Fruit fly (Drosophila melanogaster) whole organism, embryonic: Measurements from ENCODE around the gene wam.

Experiments
- ATbp ChIP-seq: fragments of 200-800 bp; sonication (Bioruptor generic); optimal IDR thresholded peaks from 2 replicates; lab custom pipeline; 2017; ENCODE audit warnings: missing biosample characterization, mild to moderate bottlenecking, missing genetic modification characterization, missing genetic modification reagents
- CG10209 ChIP-seq: fragments of 200-800 bp; sonication (Bioruptor generic); optimal IDR thresholded peaks from 3 replicates; lab custom pipeline; 2017; ENCODE audit warnings: missing biosample characterization, mild to moderate bottlenecking, missing genetic modification characterization, missing genetic modification reagents
- CG10462 ChIP-seq: fragments of 200-800 bp; sonication (Bioruptor generic); optimal IDR thresholded peaks from 2 replicates; lab custom pipeline; 2016; ENCODE audit warnings: missing biosample characterization, missing genetic modification characterization
- CG10565 ChIP-seq: fragments of 200-800 bp; sonication (Bioruptor generic); optimal IDR thresholded peaks from 3 replicates; lab custom pipeline; 2016; ENCODE audit warnings: missing biosample characterization, mild to moderate bottlenecking, missing genetic modification characterization
- CG10959 ChIP-seq: fragments of 200-800 bp; sonication (Bioruptor generic); IDR thresholded peaks from 2 replicates; pipeline ENCODE4 v1.3.6; 2022; ENCODE audit warnings: missing biosample characterization, missing genetic modification characterization
- CG10979 ChIP-seq: fragments of 200-800 bp; sonication (Bioruptor generic); optimal IDR thresholded peaks from 2 replicates; lab custom pipeline; 2018; ENCODE audit warnings: missing biosample characterization, mild to moderate bottlenecking, missing genetic modification characterization, moderate library complexity
- CG12942 ChIP-seq: fragments of 200-800 bp; sonication (Bioruptor generic); optimal IDR thresholded peaks from 3 replicates; lab custom pipeline; 2016; ENCODE audit warnings: missing biosample characterization, missing genetic modification characterization
- CG1602 ChIP-seq: fragments of 200-800 bp; sonication (Bioruptor generic); optimal IDR thresholded peaks from 3 replicates; lab custom pipeline; 2016; ENCODE audit warnings: missing biosample characterization, missing genetic modification characterization
- CG16815 ChIP-seq: fragments of 200-800 bp; sonication (Bioruptor generic); optimal IDR thresholded peaks from 3 replicates; lab custom pipeline; 2017; ENCODE audit warnings: missing biosample characterization, mild to moderate bottlenecking, missing genetic modification characterization
- CG17328 ChIP-seq: fragments of 200-800 bp; sonication (Bioruptor generic); IDR thresholded peaks from 2 replicates; pipeline ENCODE4 v1.3.6; 2022; ENCODE audit warnings: missing biosample characterization, missing genetic modification characterization
- CG18262 ChIP-seq: fragments of 200-800 bp; optimal IDR thresholded peaks from 3 replicates; lab custom pipeline; 2019; ENCODE audit warnings: missing biosample characterization, mild to moderate bottlenecking, missing genetic modification characterization, moderate library complexity
- CG2712 ChIP-seq: fragments of 200-800 bp; optimal IDR thresholded peaks from 3 replicates; lab custom pipeline; 2019; ENCODE audit warnings: missing biosample characterization, mild to moderate bottlenecking, missing genetic modification characterization, moderate library complexity
- CG30431 ChIP-seq: fragments of 200-800 bp; sonication (Bioruptor generic); optimal IDR thresholded peaks from 2 replicates; lab custom pipeline; 2017; ENCODE audit warnings: missing biosample characterization, missing genetic modification characterization
- CG4360 ChIP-seq: fragments of 200-800 bp; sonication (Bioruptor generic); IDR thresholded peaks from 2 replicates; pipeline ENCODE4 v1.3.6; 2022; ENCODE audit warnings: missing biosample characterization, missing genetic modification characterization
- CG4424 ChIP-seq: fragments of 200-800 bp; sonication (Bioruptor generic); optimal IDR thresholded peaks from 3 replicates; lab custom pipeline; 2016; ENCODE audit warnings: missing biosample characterization, missing genetic modification characterization
- CG7786 ChIP-seq: fragments of 200-800 bp; sonication (Bioruptor generic); optimal IDR thresholded peaks from 2 replicates; lab custom pipeline; 2016; ENCODE audit warnings: missing biosample characterization, missing genetic modification characterization
- CG8944 ChIP-seq: fragments of 200-800 bp; sonication (Bioruptor generic); optimal IDR thresholded peaks from 3 replicates; lab custom pipeline; 2016; ENCODE audit warnings: missing biosample characterization, missing genetic modification characterization
- CG9437 ChIP-seq: fragments of 200-800 bp; sonication (Bioruptor generic); optimal IDR thresholded peaks from 2 replicates; lab custom pipeline; 2018; ENCODE audit warnings: missing biosample characterization, mild to moderate bottlenecking, missing genetic modification characterization
- CHES-1-like ChIP-seq: fragments of 200-800 bp; sonication (Bioruptor generic); optimal IDR thresholded peaks from 2 replicates; lab custom pipeline; 2016; ENCODE audit warnings: missing biosample characterization, missing genetic modification characterization
- Camta ChIP-seq: fragments of 200-800 bp; sonication (Bioruptor generic); optimal IDR thresholded peaks from 2 replicates; lab custom pipeline; 2016; ENCODE audit warnings: missing biosample characterization, missing genetic modification characterization
- CoRest ChIP-seq: fragments of 200-800 bp; sonication (Bioruptor generic); optimal IDR thresholded peaks from 3 replicates; lab custom pipeline; 2018; ENCODE audit warnings: missing biosample characterization, mild to moderate bottlenecking, missing genetic modification characterization, moderate library complexity
- D ChIP-seq, 2 experiments: fragments of 200-800 bp in 1 of 2; fragments of >200 bp in 1 of 2; sonication (Bioruptor generic) in 1 of 2; optimal IDR thresholded peaks; 2 replicates in 1 of 2; 3 replicates in 1 of 2; lab custom pipeline; 2017; ENCODE audit warnings: mild to moderate bottlenecking in 1 of 2, missing biosample characterization in 1 of 2, missing genetic modification characterization in 1 of 2, missing genetic modification reagents in 1 of 2
- Dfd ChIP-seq, 2 experiments: fragments of >200 bp; optimal IDR thresholded peaks; 2 replicates each; lab custom pipeline; 2017; ENCODE audit warnings: missing biosample characterization in 2 of 2, missing genetic modification characterization in 2 of 2
- Drgx ChIP-seq: fragments of 200-800 bp; sonication (Bioruptor generic); IDR thresholded peaks from 2 replicates; pipeline ENCODE4 v1.3.6; 2022; ENCODE audit warnings: missing biosample characterization, missing genetic modification characterization
- Gsc ChIP-seq: fragments of 200-800 bp; sonication (Bioruptor generic); IDR thresholded peaks from 2 replicates; pipeline ENCODE4 v1.3.6; 2022; ENCODE audit warnings: missing biosample characterization, missing genetic modification characterization
- Nf-YB ChIP-seq: fragments of 200-800 bp; sonication (Bioruptor generic); optimal IDR thresholded peaks from 3 replicates; lab custom pipeline; 2019; ENCODE audit warnings: missing biosample characterization, mild to moderate bottlenecking, missing genetic modification characterization, moderate library complexity
- Sin3A ChIP-seq: fragments of >200 bp; optimal IDR thresholded peaks from 2 replicates; lab custom pipeline; 2018
- Sry-β ChIP-seq: fragments of 200-800 bp; sonication (Bioruptor generic); optimal IDR thresholded peaks from 2 replicates; lab custom pipeline; 2018; ENCODE audit warnings: missing biosample characterization, mild to moderate bottlenecking, missing genetic modification characterization, moderate library complexity
- ab ChIP-seq: fragments of 200-800 bp; sonication (Bioruptor generic); optimal IDR thresholded peaks from 2 replicates; lab custom pipeline; 2016; ENCODE audit warnings: missing biosample characterization, missing genetic modification characterization
- ci ChIP-seq: fragments of 200-800 bp; sonication (Bioruptor generic); IDR thresholded peaks from 3 replicates; pipeline ENCODE4 v1.3.6; 2022; ENCODE audit warnings: missing biosample characterization, missing genetic modification characterization
- dmrt11E ChIP-seq: fragments of 200-800 bp; sonication (Bioruptor generic); optimal IDR thresholded peaks from 3 replicates; lab custom pipeline; 2018; ENCODE audit warnings: missing biosample characterization, mild to moderate bottlenecking, missing genetic modification characterization, moderate library complexity
- dmrt99B ChIP-seq: fragments of 200-800 bp; sonication (Bioruptor generic); optimal IDR thresholded peaks from 2 replicates; lab custom pipeline; 2018; ENCODE audit warnings: missing biosample characterization, mild to moderate bottlenecking, missing genetic modification characterization, moderate library complexity
- dpn ChIP-seq, 2 experiments: fragments of 200-800 bp; sonication (Bioruptor generic); optimal IDR thresholded peaks; 3 replicates each; lab custom pipeline; 2016; ENCODE audit warnings: missing biosample characterization in 2 of 2, missing genetic modification characterization in 2 of 2
- ems ChIP-seq: fragments of 200-800 bp; sonication (Bioruptor generic); optimal IDR thresholded peaks from 3 replicates; lab custom pipeline; 2016; ENCODE audit warnings: missing biosample characterization, missing genetic modification characterization
- ewg ChIP-seq: fragments of 200-800 bp; sonication (Bioruptor generic); optimal IDR thresholded peaks from 3 replicates; lab custom pipeline; 2017; ENCODE audit warnings: mild to moderate bottlenecking, missing biosample characterization, missing genetic modification reagents, missing genetic modification characterization
- fd96Cb ChIP-seq: fragments of 200-800 bp; sonication (Bioruptor generic); optimal IDR thresholded peaks from 2 replicates; lab custom pipeline; 2018; ENCODE audit warnings: missing biosample characterization, mild to moderate bottlenecking, missing genetic modification characterization, moderate library complexity
- gem ChIP-seq: fragments of 200-800 bp; sonication (Bioruptor generic); optimal IDR thresholded peaks from 2 replicates; lab custom pipeline; 2019; ENCODE audit warnings: missing biosample characterization, mild to moderate bottlenecking, missing genetic modification characterization, moderate library complexity
- gsb-n ChIP-seq: fragments of 200-800 bp; sonication (Bioruptor generic); optimal IDR thresholded peaks from 3 replicates; lab custom pipeline; 2018; ENCODE audit warnings: missing biosample characterization, mild to moderate bottlenecking, missing genetic modification characterization
- insv ChIP-seq, 2 experiments: fragments of 200-800 bp; sonication (Bioruptor generic); optimal IDR thresholded peaks; 3 replicates each; lab custom pipeline; 2016 to 2018; ENCODE audit warnings: missing biosample characterization in 2 of 2, missing genetic modification characterization in 2 of 2
- mam ChIP-seq: fragments of 200-800 bp; sonication (Bioruptor generic); optimal IDR thresholded peaks from 3 replicates; lab custom pipeline; 2016; ENCODE audit warnings: missing biosample characterization, missing genetic modification characterization
- org-1 ChIP-seq: fragments of 200-800 bp; sonication (Bioruptor generic); optimal IDR thresholded peaks from 2 replicates; lab custom pipeline; 2017; ENCODE audit warnings: missing biosample characterization, missing genetic modification characterization
- pnt ChIP-seq: fragments of 200-800 bp; sonication (Bioruptor generic); optimal IDR thresholded peaks from 3 replicates; lab custom pipeline; 2016; ENCODE audit warnings: missing biosample characterization, missing genetic modification characterization
- sisA ChIP-seq: fragments of 200-800 bp; sonication (Bioruptor generic); IDR thresholded peaks from 2 replicates; pipeline ENCODE4 v1.3.6; 2022; ENCODE audit warnings: missing biosample characterization, missing genetic modification characterization
- slp2 ChIP-seq: fragments of 200-800 bp; sonication (Bioruptor generic); optimal IDR thresholded peaks from 2 replicates; lab custom pipeline; 2016; ENCODE audit warnings: missing biosample characterization, missing genetic modification characterization
- tap ChIP-seq: fragments of 200-800 bp; optimal IDR thresholded peaks from 3 replicates; lab custom pipeline; 2019; ENCODE audit warnings: missing biosample characterization, mild to moderate bottlenecking, missing genetic modification characterization, moderate library complexity
- tll ChIP-seq, 2 experiments: fragments of 200-800 bp in 1 of 2; fragments of >200 bp in 1 of 2; sonication (Bioruptor generic) in 1 of 2; optimal IDR thresholded peaks; 2 replicates each; lab custom pipeline; 2017 to 2019; ENCODE audit warnings: missing biosample characterization in 2 of 2, missing genetic modification characterization in 2 of 2, mild to moderate bottlenecking in 1 of 2, moderate library complexity in 1 of 2
- twi ChIP-seq: fragments of 200-800 bp; optimal IDR thresholded peaks from 2 replicates; lab custom pipeline; 2019; ENCODE audit warnings: missing biosample characterization, mild to moderate bottlenecking, missing genetic modification characterization, moderate library complexity
- vvl ChIP-seq: fragments of 200-800 bp; sonication (Bioruptor generic); IDR thresholded peaks from 2 replicates; pipeline ENCODE4 v1.3.6; 2022; ENCODE audit warnings: missing biosample characterization, missing genetic modification characterization
- zfh1 ChIP-seq: fragments of 200-800 bp; sonication (Bioruptor generic); IDR thresholded peaks from 3 replicates; pipeline ENCODE4 v1.3.6; 2022; ENCODE audit warnings: missing biosample characterization, missing genetic modification characterization

wam gene

DNA sequence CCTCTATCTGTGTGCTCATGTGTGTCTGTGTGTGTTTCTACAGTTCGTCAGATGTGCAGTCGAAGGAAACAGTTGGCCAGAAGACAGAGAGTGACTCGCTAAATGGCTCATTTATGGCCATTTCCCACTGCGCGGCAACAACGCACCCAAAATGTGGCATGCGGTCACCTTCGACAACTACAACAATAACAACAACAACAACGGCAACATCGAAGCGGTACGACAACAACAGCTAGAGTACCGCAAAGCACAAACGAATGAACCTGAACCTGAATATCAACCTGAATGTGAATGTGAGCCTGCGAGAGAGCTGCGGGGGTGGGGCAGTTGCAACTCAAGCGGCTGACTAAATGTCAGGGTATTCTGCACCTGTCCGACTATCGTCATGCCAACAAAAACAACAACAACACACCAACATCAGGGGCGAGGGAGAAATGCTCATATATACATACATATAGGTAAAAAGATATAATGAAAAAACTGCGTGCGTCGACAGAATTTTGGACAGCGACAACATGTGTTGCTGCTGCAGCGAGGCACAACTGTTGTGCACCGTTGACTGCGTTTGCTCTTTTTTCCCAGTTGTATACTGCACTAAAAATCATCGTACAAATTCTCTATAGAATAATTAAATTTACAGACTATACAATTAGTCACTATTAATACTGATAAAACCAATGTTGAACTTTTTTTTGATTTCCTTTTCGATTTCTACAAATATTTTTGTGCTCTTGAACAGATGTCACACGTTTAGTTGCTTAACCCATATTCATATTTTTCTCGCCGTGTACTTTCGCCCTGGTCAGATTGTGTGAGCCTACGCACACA is 12.5 kb upstream of the wam start:
- TF ChIP-seq CG2712 (tag; lab: Kevin White, UChicago) (peak; percentile 63), Camta (GFP tag; lab: Kevin White, UChicago) (no peak), CG9437 (GFP tag; lab: Kevin White, UChicago) (peak; percentile 24), ems (no peak), ci (GFP tag; lab: Robert Waterston, UW) (0 out of 3 replicates have a peak, but pooled peaks have one; percentile 45), CG1602 (peak; percentile 55), CG12942 (peak; percentile 6), CG10462 (GFP tag; lab: Kevin White, UChicago) (peak; percentile 38), slp2 (GFP tag; lab: Kevin White, UChicago) (no peak), Sin3A (no peak), org-1 (peak; percentile 30), CG10209 (GFP tag; lab: Kevin White, UChicago) (peak; percentile 51), twi (tag; lab: Kevin White, UChicago) (peak; percentile 95), tll (GFP tag; optimal IDR thresholded peaks at IDR 0.05; lab: Kevin White, UChicago) (peak in 1 of 2 experiments; percentile 41), fd96Cb (no peak), CG10979 (peak; percentile 74), pnt (peak; percentile 10), CG18262 (tag; lab: Kevin White, UChicago) (peak; percentile 60), CG17328 (peak; percentile 68), D (optimal IDR thresholded peaks at IDR 0.05; lab: Kevin White, UChicago) (peak; percentile 46), D (GFP tag; optimal IDR thresholded peaks at IDR 0.05; lab: Kevin White, UChicago) (no peak), Sry-β (GFP tag; lab: Kevin White, UChicago) (no peak), CHES-1-like (GFP tag; lab: Kevin White, UChicago) (peak; percentile 3), CG4424 (peak; percentile 48), vvl (GFP tag; lab: Robert Waterston, UW) (no peak), CG8944 (GFP tag; lab: Kevin White, UChicago) (no peak), CG30431 (GFP tag; lab: Kevin White, UChicago) (peak; percentile 58), Dfd (GFP tag; optimal IDR thresholded peaks at IDR 0.05; lab: Kevin White, UChicago) (no peak), insv (GFP tag; optimal IDR thresholded peaks at IDR 0.05; lab: Kevin White, UChicago) (no peak), CG4360 (GFP tag; lab: Robert Waterston, UW) (peak; percentile 94), dmrt11E (tag; lab: Kevin White, UChicago) (peak; percentile 91), Drgx (no peak), dpn (GFP tag; optimal IDR thresholded peaks at IDR 0.05; lab: Kevin White, UChicago) (peak in 1 of 2 experiments; percentile 5), CG16815 (peak; percentile 70), CG10565 (no peak), ewg (GFP tag; lab: Kevin White, UChicago) (peak; percentile 12), ATbp (GFP tag; lab: Kevin White, UChicago) (peak; percentile 20), CG10959 (GFP tag; lab: Robert Waterston, UW) (peak; percentile 64), gem (tag; lab: Kevin White, UChicago) (peak; percentile 78), tap (tag; lab: Kevin White, UChicago) (no peak), Gsc (GFP tag; lab: Robert Waterston, UW) (no peak), sisA (GFP tag; lab: Robert Waterston, UW) (no peak), ab (no peak), mam (GFP tag; lab: Kevin White, UChicago) (no peak), CG7786 (GFP tag; lab: Kevin White, UChicago) (peak; percentile 20), Nf-YB (GFP tag; lab: Kevin White, UChicago) (peak; percentile 17), dmrt99B (tag; lab: Kevin White, UChicago) (no peak), gsb-n (tag; lab: Kevin White, UChicago) (peak; percentile 64), zfh1 (GFP tag; lab: Robert Waterston, UW) (peak; percentile 46; the same call in 2 of the 3 replicates), CoRest (tag; lab: Kevin White, UChicago) (peak; percentile 37)
